Fruit fly (Drosophila melanogaster) whole organism, embryonic: ENCODE data around the gene TkR86C.
A peak's percentile ranks its signal among the peaks of the same experiment; 100 is the strongest.

Source experiments
- Abd-B ChIP-seq: fragments of 200-800 bp; sonication (Bioruptor generic); optimal IDR thresholded peaks from 2 replicates; lab custom pipeline; 2018; ENCODE audit warnings: missing biosample characterization, mild to moderate bottlenecking, missing genetic modification characterization, moderate library complexity
- Ada2b ChIP-seq: fragments of 200-800 bp; sonication (Bioruptor generic); IDR thresholded peaks from 2 replicates; pipeline ENCODE4 v1.3.6; 2022; ENCODE audit warnings: missing biosample characterization, missing genetic modification characterization
- Asciz ChIP-seq: fragments of 200-800 bp; sonication (Bioruptor generic); optimal IDR thresholded peaks from 2 replicates; lab custom pipeline; 2017; ENCODE audit warnings: missing biosample characterization, mild to moderate bottlenecking, missing genetic modification characterization, missing genetic modification reagents
- CG10274 ChIP-seq: fragments of 200-800 bp; sonication (Bioruptor generic); optimal IDR thresholded peaks from 3 replicates; lab custom pipeline; 2017; ENCODE audit warnings: missing biosample characterization, mild to moderate bottlenecking, missing genetic modification characterization
- CG1233 ChIP-seq: fragments of 200-800 bp; sonication (Bioruptor generic); optimal IDR thresholded peaks from 4 replicates; lab custom pipeline; 2018; ENCODE audit warnings: missing biosample characterization, mild to moderate bottlenecking, missing genetic modification characterization
- CG12391 ChIP-seq: fragments of 200-800 bp; sonication (Bioruptor generic); optimal IDR thresholded peaks from 3 replicates; lab custom pipeline; 2018; ENCODE audit warnings: missing biosample characterization, mild to moderate bottlenecking, missing genetic modification characterization, moderate library complexity
- CG15514 ChIP-seq: fragments of 200-800 bp; sonication (Bioruptor generic); optimal IDR thresholded peaks from 3 replicates; lab custom pipeline; 2017; ENCODE audit warnings: missing biosample characterization, missing genetic modification characterization, mild to moderate bottlenecking, moderate library complexity, missing genetic modification reagents
- CG16779 ChIP-seq: fragments of 200-800 bp; sonication (Bioruptor generic); IDR thresholded peaks from 2 replicates; pipeline ENCODE4 v1.3.6; 2022; ENCODE audit warnings: missing biosample characterization, missing genetic modification characterization
- CG16815 ChIP-seq: fragments of 200-800 bp; sonication (Bioruptor generic); optimal IDR thresholded peaks from 3 replicates; lab custom pipeline; 2017; ENCODE audit warnings: missing biosample characterization, mild to moderate bottlenecking, missing genetic modification characterization
- CG2202 ChIP-seq: fragments of 200-800 bp; sonication (Bioruptor generic); optimal IDR thresholded peaks from 2 replicates; lab custom pipeline; 2018; ENCODE audit warnings: missing biosample characterization, mild to moderate bottlenecking, missing genetic modification characterization
- CG2712 ChIP-seq: fragments of 200-800 bp; optimal IDR thresholded peaks from 3 replicates; lab custom pipeline; 2019; ENCODE audit warnings: missing biosample characterization, mild to moderate bottlenecking, missing genetic modification characterization, moderate library complexity
- CG34376 ChIP-seq: fragments of 200-800 bp; sonication (Bioruptor generic); optimal IDR thresholded peaks from 2 replicates; lab custom pipeline; 2018; ENCODE audit warnings: missing biosample characterization, mild to moderate bottlenecking, missing genetic modification characterization
- CG4328 ChIP-seq: fragments of 200-800 bp; sonication (Bioruptor generic); optimal IDR thresholded peaks from 3 replicates; lab custom pipeline; 2017; ENCODE audit warnings: missing biosample characterization, missing genetic modification reagents, missing genetic modification characterization
- CG6689 ChIP-seq: fragments of 200-800 bp; sonication (Bioruptor generic); IDR thresholded peaks from 2 replicates; pipeline ENCODE4 v1.3.6; 2022; ENCODE audit warnings: missing biosample characterization, missing genetic modification characterization
- CG6791 ChIP-seq: fragments of 200-800 bp; sonication (Bioruptor generic); IDR thresholded peaks from 3 replicates; pipeline ENCODE4 v1.3.6; 2022; ENCODE audit warnings: missing biosample characterization, missing genetic modification characterization; ENCODE audit not compliant: partially characterized antibody
- CkIIα-i1 ChIP-seq: fragments of 200-800 bp; sonication (Bioruptor generic); IDR thresholded peaks from 2 replicates; pipeline ENCODE4 v1.3.6; 2022; ENCODE audit warnings: missing biosample characterization, missing genetic modification characterization
- D19A ChIP-seq: fragments of 200-800 bp; optimal IDR thresholded peaks from 3 replicates; lab custom pipeline; 2019; ENCODE audit warnings: missing biosample characterization, mild to moderate bottlenecking, missing genetic modification characterization, moderate library complexity
- Drgx ChIP-seq: fragments of 200-800 bp; sonication (Bioruptor generic); IDR thresholded peaks from 2 replicates; pipeline ENCODE4 v1.3.6; 2022; ENCODE audit warnings: missing biosample characterization, missing genetic modification characterization
- E2f2 ChIP-seq: fragments of 200-800 bp; sonication (Bioruptor generic); IDR thresholded peaks from 2 replicates; pipeline ENCODE4 v1.3.6; 2022; ENCODE audit warnings: missing biosample characterization, missing genetic modification characterization
- Elba2 ChIP-seq: fragments of 200-800 bp; sonication (Bioruptor generic); optimal IDR thresholded peaks from 3 replicates; lab custom pipeline; 2016; ENCODE audit warnings: missing biosample characterization, missing genetic modification characterization
- Ets65A ChIP-seq: fragments of 200-800 bp; sonication (Bioruptor generic); peaks from one replicate; lab custom pipeline; 2016; ENCODE audit warnings: missing biosample characterization, missing genetic modification characterization
- Ets97D ChIP-seq: fragments of 200-800 bp; sonication (Bioruptor generic); optimal IDR thresholded peaks from 3 replicates; lab custom pipeline; 2016; ENCODE audit warnings: missing biosample characterization, missing genetic modification characterization
- Fer1 ChIP-seq: fragments of 200-800 bp; sonication (Bioruptor generic); optimal IDR thresholded peaks from 2 replicates; lab custom pipeline; 2017; ENCODE audit warnings: missing biosample characterization, mild to moderate bottlenecking, missing genetic modification characterization
- Fer3 ChIP-seq: fragments of 200-800 bp; sonication (Bioruptor generic); optimal IDR thresholded peaks from 2 replicates; lab custom pipeline; 2018; ENCODE audit warnings: missing biosample characterization, mild to moderate bottlenecking, missing genetic modification characterization, moderate library complexity
- Lhr ChIP-seq: fragments of 200-800 bp; sonication (Bioruptor generic); optimal IDR thresholded peaks from 3 replicates; lab custom pipeline; 2017; ENCODE audit warnings: mild to moderate bottlenecking, missing biosample characterization, missing genetic modification reagents, missing genetic modification characterization
- Mad ChIP-seq: fragments of 200-800 bp; sonication (Bioruptor generic); optimal IDR thresholded peaks from 2 replicates; lab custom pipeline; 2016; ENCODE audit warnings: missing biosample characterization, missing genetic modification characterization
- Pdp1 ChIP-seq, 2 experiments: fragments of 200-800 bp; sonication (Bioruptor generic); optimal IDR thresholded peaks; 3 replicates each; lab custom pipeline; 2016; ENCODE audit warnings: missing biosample characterization in 2 of 2, missing genetic modification characterization in 2 of 2, mild to moderate bottlenecking in 1 of 2, moderate library complexity in 1 of 2
- Poxn ChIP-seq: fragments of 200-800 bp; sonication (Bioruptor generic); IDR thresholded peaks from 2 replicates; pipeline ENCODE4 v1.3.6; 2022; ENCODE audit warnings: missing biosample characterization, missing genetic modification characterization
- Ravus ChIP-seq: fragments of 200-800 bp; sonication (Bioruptor generic); IDR thresholded peaks from 2 replicates; pipeline ENCODE4 v1.3.6; 2022; ENCODE audit warnings: missing biosample characterization, missing genetic modification characterization
- Usf ChIP-seq: fragments of 200-800 bp; sonication (Bioruptor generic); optimal IDR thresholded peaks from 2 replicates; lab custom pipeline; 2017; ENCODE audit warnings: missing genotype, missing biosample characterization, missing genetic modification characterization
- ac ChIP-seq: fragments of 200-800 bp; sonication (Bioruptor generic); optimal IDR thresholded peaks from 3 replicates; lab custom pipeline; 2017; ENCODE audit warnings: missing biosample characterization, mild to moderate bottlenecking, missing genetic modification characterization
- ase ChIP-seq: fragments of 200-800 bp; sonication (Bioruptor generic); IDR thresholded peaks from 3 replicates; pipeline ENCODE4 v1.3.6; 2022; ENCODE audit warnings: missing biosample characterization, missing genetic modification characterization
- bigmax ChIP-seq: fragments of 200-800 bp; sonication (Bioruptor generic); optimal IDR thresholded peaks from 2 replicates; lab custom pipeline; 2018; ENCODE audit warnings: missing biosample characterization, mild to moderate bottlenecking, missing genetic modification characterization
- ci ChIP-seq: fragments of 200-800 bp; sonication (Bioruptor generic); IDR thresholded peaks from 3 replicates; pipeline ENCODE4 v1.3.6; 2022; ENCODE audit warnings: missing biosample characterization, missing genetic modification characterization
- cwo ChIP-seq: fragments of 200-800 bp; sonication (Bioruptor generic); optimal IDR thresholded peaks from 3 replicates; lab custom pipeline; 2017; ENCODE audit warnings: missing biosample characterization, missing genetic modification characterization, mild to moderate bottlenecking, moderate library complexity, missing genetic modification reagents
- fru ChIP-seq: fragments of >200 bp; optimal IDR thresholded peaks from 2 replicates; lab custom pipeline; 2017
- ftz-f1 ChIP-seq: fragments of 200-800 bp; sonication (Bioruptor generic); optimal IDR thresholded peaks from 2 replicates; lab custom pipeline; 2016; ENCODE audit warnings: missing biosample characterization, missing genetic modification characterization
- her ChIP-seq: fragments of 200-800 bp; sonication (Bioruptor generic); optimal IDR thresholded peaks from 2 replicates; lab custom pipeline; 2016; ENCODE audit warnings: missing biosample characterization, missing genetic modification characterization
- ind ChIP-seq: fragments of 200-800 bp; sonication (Bioruptor generic); optimal IDR thresholded peaks from 3 replicates; lab custom pipeline; 2016; ENCODE audit warnings: missing biosample characterization, missing genetic modification characterization
- jing ChIP-seq: fragments of 200-800 bp; sonication (Bioruptor generic); optimal IDR thresholded peaks from 2 replicates; lab custom pipeline; 2018; ENCODE audit warnings: missing biosample characterization, mild to moderate bottlenecking, missing genetic modification characterization
- lilli ChIP-seq: fragments of 200-800 bp; sonication (Bioruptor generic); optimal IDR thresholded peaks from 3 replicates; lab custom pipeline; 2016; ENCODE audit warnings: missing biosample characterization, missing genetic modification characterization
- mam ChIP-seq: fragments of 200-800 bp; sonication (Bioruptor generic); optimal IDR thresholded peaks from 3 replicates; lab custom pipeline; 2016; ENCODE audit warnings: missing biosample characterization, missing genetic modification characterization
- p53 ChIP-seq: fragments of 200-800 bp; sonication (Bioruptor generic); optimal IDR thresholded peaks from 2 replicates; lab custom pipeline; 2016; ENCODE audit warnings: missing biosample characterization, missing genetic modification characterization
- pros ChIP-seq: fragments of 200-800 bp; sonication (Bioruptor generic); optimal IDR thresholded peaks from 3 replicates; lab custom pipeline; 2019; ENCODE audit warnings: missing biosample characterization, mild to moderate bottlenecking, missing genetic modification characterization, moderate library complexity
- salm ChIP-seq: fragments of 200-800 bp; sonication (Bioruptor generic); optimal IDR thresholded peaks from 2 replicates; lab custom pipeline; 2018; ENCODE audit warnings: missing biosample characterization, mild to moderate bottlenecking, missing genetic modification characterization
- sqz ChIP-seq: fragments of 200-800 bp; sonication (Bioruptor generic); optimal IDR thresholded peaks from 3 replicates; lab custom pipeline; 2018; ENCODE audit warnings: missing biosample characterization, mild to moderate bottlenecking, missing genetic modification characterization
- sr ChIP-seq: fragments of 200-800 bp; sonication (Bioruptor generic); IDR thresholded peaks from 3 replicates; pipeline ENCODE4 v1.3.6; 2022; ENCODE audit warnings: missing biosample characterization, missing genetic modification characterization
- stwl ChIP-seq: fragments of 200-800 bp; sonication (Bioruptor generic); optimal IDR thresholded peaks from 3 replicates; lab custom pipeline; 2018; ENCODE audit warnings: missing biosample characterization, mild to moderate bottlenecking, missing genetic modification characterization, moderate library complexity
- tna ChIP-seq: fragments of 200-800 bp; sonication (Bioruptor generic); IDR thresholded peaks from 2 replicates; pipeline ENCODE4 v1.3.6; 2022; ENCODE audit warnings: missing biosample characterization, missing genetic modification characterization; ENCODE audit not compliant: partially characterized antibody
- unpg ChIP-seq: fragments of 200-800 bp; sonication (Bioruptor generic); optimal IDR thresholded peaks from 3 replicates; lab custom pipeline; 2018; ENCODE audit warnings: missing biosample characterization, mild to moderate bottlenecking, missing genetic modification characterization, moderate library complexity
- vnd ChIP-seq: fragments of 200-800 bp; sonication (Bioruptor generic); IDR thresholded peaks from 3 replicates; pipeline ENCODE4 v1.3.6; 2022; ENCODE audit warnings: missing biosample characterization, missing genetic modification characterization; ENCODE audit not compliant: partially characterized antibody
- zf30C ChIP-seq: fragments of 200-800 bp; sonication (Bioruptor generic); optimal IDR thresholded peaks from 3 replicates; lab custom pipeline; 2018; ENCODE audit warnings: missing biosample characterization, mild to moderate bottlenecking, missing genetic modification characterization

TkR86C gene

DNA sequence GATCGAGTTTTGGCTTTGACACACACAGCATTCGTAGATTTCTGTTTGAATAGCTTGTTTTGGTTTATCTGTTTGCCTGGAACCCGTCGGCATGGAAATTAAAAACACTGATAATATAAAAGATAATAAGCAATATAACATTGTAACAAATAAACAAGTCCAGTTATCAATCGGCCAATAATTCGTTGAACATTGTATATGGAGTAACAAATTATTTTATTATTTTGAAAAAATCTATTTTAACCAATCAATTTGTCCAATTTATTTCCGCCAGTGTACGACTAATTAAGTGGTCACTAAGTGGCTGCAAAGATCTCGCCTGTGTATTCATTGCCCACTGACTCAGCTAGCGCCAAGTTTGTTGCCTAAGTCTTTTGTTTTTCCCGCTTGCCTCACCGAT lies 62.2 kb downstream of the TkR86C start (continued):
- TF ChIP-seq Fer1 (peak; percentile 52), Ets97D (no peak), CG2712 (peak; percentile 64), Fer3 (peak; percentile 72), ase (GFP tag; lab: Robert Waterston, UW) (0 out of 3 replicates have a peak, but pooled peaks have one; percentile 28), ind (peak; percentile 34), Ada2b (GFP tag; lab: Robert Waterston, UW) (no peak), pros (GFP tag; lab: Kevin White, UChicago) (no peak), zf30C (GFP tag; lab: Kevin White, UChicago) (no peak), sqz (GFP tag; lab: Kevin White, UChicago) (no peak), CG15514 (GFP tag; lab: Kevin White, UChicago) (peak; percentile 38), sr (GFP tag; lab: Robert Waterston, UW) (no peak), vnd (GFP tag; lab: Robert Waterston, UW) (no peak), CG16779 (GFP tag; lab: Robert Waterston, UW) (no peak), CkIIα-i1 (GFP tag; lab: Robert Waterston, UW) (no peak), ac (GFP tag; lab: Kevin White, UChicago) (no peak), tna (GFP tag; lab: Robert Waterston, UW) (no peak), ci (GFP tag; lab: Robert Waterston, UW) (no peak), salm (no peak), unpg (peak; percentile 62), CG4328 (GFP tag; lab: Kevin White, UChicago) (no peak), D19A (tag; lab: Kevin White, UChicago) (peak; percentile 21), CG6791 (no peak), Abd-B (GFP tag; lab: Kevin White, UChicago) (peak; percentile 41), Ets65A (no peak), Ravus (GFP tag; lab: Robert Waterston, UW) (no peak), mam (GFP tag; lab: Kevin White, UChicago) (peak; percentile 12), bigmax (GFP tag; lab: Kevin White, UChicago) (no peak), stwl (tag; lab: Kevin White, UChicago) (no peak), CG34376 (GFP tag; lab: Kevin White, UChicago) (no peak), CG16815 (GFP tag; lab: Kevin White, UChicago) (no peak), cwo (GFP tag; lab: Kevin White, UChicago) (peak; percentile 55), CG2202 (tag; lab: Kevin White, UChicago) (no peak), lilli (GFP tag; lab: Kevin White, UChicago) (peak; percentile 59), Poxn (GFP tag; lab: Robert Waterston, UW) (no peak), Usf (GFP tag; lab: Kevin White, UChicago) (no peak), Mad (GFP tag; lab: Kevin White, UChicago) (no peak), fru (no peak), ftz-f1 (GFP tag; lab: Kevin White, UChicago) (no peak), Elba2 (no peak), Lhr (no peak), p53 (GFP tag; lab: Kevin White, UChicago) (no peak), Pdp1 (GFP tag; optimal IDR thresholded peaks at IDR 0.05; lab: Kevin White, UChicago) (no peak), E2f2 (GFP tag; lab: Robert Waterston, UW) (no peak; the same call in 1 of the 2 replicates), CG10274 (GFP tag; lab: Kevin White, UChicago) (no peak), Drgx (GFP tag; lab: Robert Waterston, UW) (peak; percentile 52), CG6689 (peak; percentile 59), her (GFP tag; lab: Kevin White, UChicago) (no peak), CG12391 (tag; lab: Kevin White, UChicago) (peak; percentile 48), jing (GFP tag; lab: Kevin White, UChicago) (no peak), CG1233 (peak; percentile 33), Asciz (GFP tag; lab: Kevin White, UChicago) (no peak)
